Fruit fly (Drosophila melanogaster): ENCODE data around the gene hb.

- TF ChIP-seq ttk (optimal IDR thresholded peaks at IDR 0.05) = no peak
- no peak for TF ChIP-seq psq (optimal IDR thresholded peaks at IDR 0.05)
- no peak for TF ChIP-seq h (optimal IDR thresholded peaks at IDR 0.05)
- no peak for TF ChIP-seq insv (optimal IDR thresholded peaks at IDR 0.05)
- TF ChIP-seq Sin3A (optimal IDR thresholded peaks at IDR 0.05) = no peak
- TF ChIP-seq Myc (optimal IDR thresholded peaks at IDR 0.05) = no peak
These were observed 43.0 kb downstream of the hb start, which contains the start of gene CG42489 for dm6 chr3R:8654666-8655065.

All from Kc167 (cell line).